Fruit fly (Drosophila melanogaster) whole organism, embryonic: Measurements from ENCODE around the gene ci.

Experiments used
- CG12155 ChIP-seq: fragments of 200-800 bp; sonication (Bioruptor generic); optimal IDR thresholded peaks from 3 replicates; lab custom pipeline; 2016; ENCODE audit warnings: missing biosample characterization, missing genetic modification characterization
- H2.0 ChIP-seq: fragments of 200-800 bp; sonication (Bioruptor generic); IDR thresholded peaks from 2 replicates; pipeline ENCODE4 v1.3.6; 2022; ENCODE audit warnings: missing biosample characterization, missing genetic modification characterization
- Max ChIP-seq: fragments of 200-800 bp; sonication (Bioruptor generic); optimal IDR thresholded peaks from 2 replicates; lab custom pipeline; 2016; ENCODE audit warnings: missing biosample characterization, mild to moderate bottlenecking, missing genetic modification characterization
- Sin3A ChIP-seq: fragments of >200 bp; optimal IDR thresholded peaks from 2 replicates; lab custom pipeline; 2018
- Ssrp ChIP-seq: fragments of 200-800 bp; sonication (Bioruptor generic); optimal IDR thresholded peaks from 2 replicates; lab custom pipeline; 2018; ENCODE audit warnings: missing biosample characterization, mild to moderate bottlenecking, missing genetic modification characterization, moderate library complexity
- h ChIP-seq: fragments of >200 bp; optimal IDR thresholded peaks from 2 replicates; lab custom pipeline; 2017
- lbe ChIP-seq: fragments of 200-800 bp; sonication (Bioruptor generic); optimal IDR thresholded peaks from 2 replicates; lab custom pipeline; 2016; ENCODE audit warnings: missing biosample characterization, mild to moderate bottlenecking, missing genetic modification characterization
- lola ChIP-seq, 3 experiments: fragments of >200 bp in 2 of 3; fragments of 200-800 bp in 1 of 3; sonication (Bioruptor generic) in 1 of 3; optimal IDR thresholded peaks; 2 replicates each; lab custom pipeline; 2017 to 2019; ENCODE audit warnings: missing biosample characterization in 3 of 3, missing genetic modification characterization in 3 of 3, mild to moderate bottlenecking in 1 of 3, moderate library complexity in 1 of 3

- TF ChIP-seq h: no peak
- no peak for TF ChIP-seq Ssrp (tag; lab: Kevin White, UChicago)
- TF ChIP-seq lola (GFP tag; optimal IDR thresholded peaks at IDR 0.05; lab: Kevin White, UChicago): peak in 1 of 3 experiments; percentile 12
- no peak for TF ChIP-seq Sin3A (lab: Kevin White, UChicago)
- no peak for TF ChIP-seq lbe (GFP tag; lab: Kevin White, UChicago)
- no peak for TF ChIP-seq Max
- no peak for TF ChIP-seq CG12155 (GFP tag; lab: Kevin White, UChicago)
- TF ChIP-seq H2.0: no peak
These were observed 12.1 kb downstream of the ci start for dm6 chr4:44780-45179.
